Worm (Caenorhabditis elegans) whole organism, young adult: Measurements from ENCODE around the gene R10E4.9.

Source experiments
- B0035.1 ChIP-seq: sonication (generic microtip); optimal IDR thresholded peaks from 2 replicates; lab custom pipeline; 2016; ENCODE audit warnings: missing genetic modification characterization, mild to moderate bottlenecking, missing compliant biosample characterization, missing genotype, missing genetic modification reagents
- F22D6.2 ChIP-seq: sonication (generic microtip); optimal IDR thresholded peaks from 2 replicates; lab custom pipeline; 2016; ENCODE audit warnings: mild to moderate bottlenecking, missing genetic modification characterization, missing compliant biosample characterization
- F57C9.4 ChIP-seq: sonication (generic microtip); optimal IDR thresholded peaks from 2 replicates; lab custom pipeline; 2017; ENCODE audit warnings: mild to moderate bottlenecking, missing genetic modification characterization, missing compliant biosample characterization
- bed-2 ChIP-seq: fragments of 200-800 bp; sonication (Bioruptor generic); IDR thresholded peaks from 2 replicates; pipeline ENCODE4 v1.3.6; 2022; ENCODE audit warnings: missing genetic modification reagents, missing genetic modification characterization, missing compliant biosample characterization
- ceh-100 ChIP-seq: fragments of 200-800 bp; sonication (Bioruptor generic); IDR thresholded peaks from 2 replicates; pipeline ENCODE4 v1.3.6; 2022; ENCODE audit warnings: missing genetic modification reagents, missing genetic modification characterization, missing compliant biosample characterization
- dpl-1 ChIP-seq: fragments of 150-350 bp; optimal IDR thresholded peaks from 2 replicates; lab custom pipeline; 2014; ENCODE audit warnings: missing biosample characterization, missing genetic modification reagents, missing genetic modification characterization
- lsl-1 ChIP-seq: fragments of 200-800 bp; sonication (Bioruptor generic); optimal IDR thresholded peaks from 2 replicates; lab custom pipeline; 2018; ENCODE audit warnings: mild to moderate bottlenecking, missing genetic modification characterization, moderate library complexity, missing compliant biosample characterization
- madf-6 ChIP-seq: fragments of 200-800 bp; sonication (Bioruptor generic); IDR thresholded peaks from 2 replicates; pipeline ENCODE4 v1.3.6; 2022; ENCODE audit warnings: missing genetic modification reagents, missing genetic modification characterization, missing compliant biosample characterization
- mcd-1 ChIP-seq: fragments of 200-800 bp; sonication (Bioruptor generic); IDR thresholded peaks from 2 replicates; pipeline ENCODE4 v1.3.6; 2022; ENCODE audit warnings: missing genetic modification reagents, missing genetic modification characterization, missing compliant biosample characterization
- pha-4 ChIP-seq: fragments of 150-350 bp; sonication (generic microtip); optimal IDR thresholded peaks from 2 replicates; lab custom pipeline; 2014; ENCODE audit warnings: missing biosample characterization, missing genetic modification reagents, missing genetic modification characterization
- sea-2 ChIP-seq: fragments of 200-800 bp; sonication (Bioruptor generic); IDR thresholded peaks from 2 replicates; pipeline ENCODE4 v1.3.6; 2022; ENCODE audit warnings: missing genetic modification characterization, missing compliant biosample characterization
- unc-62 ChIP-seq: fragments of 150-350 bp; optimal IDR thresholded peaks from 2 replicates; lab custom pipeline; 2014; ENCODE audit warnings: missing biosample characterization, missing genetic modification reagents, missing genetic modification characterization
- ztf-28 ChIP-seq: fragments of 200-800 bp; sonication (Bioruptor generic); IDR thresholded peaks from 2 replicates; pipeline ENCODE4 v1.3.6; 2022; ENCODE audit warnings: missing genetic modification reagents, missing genetic modification characterization, missing compliant biosample characterization

DNA sequence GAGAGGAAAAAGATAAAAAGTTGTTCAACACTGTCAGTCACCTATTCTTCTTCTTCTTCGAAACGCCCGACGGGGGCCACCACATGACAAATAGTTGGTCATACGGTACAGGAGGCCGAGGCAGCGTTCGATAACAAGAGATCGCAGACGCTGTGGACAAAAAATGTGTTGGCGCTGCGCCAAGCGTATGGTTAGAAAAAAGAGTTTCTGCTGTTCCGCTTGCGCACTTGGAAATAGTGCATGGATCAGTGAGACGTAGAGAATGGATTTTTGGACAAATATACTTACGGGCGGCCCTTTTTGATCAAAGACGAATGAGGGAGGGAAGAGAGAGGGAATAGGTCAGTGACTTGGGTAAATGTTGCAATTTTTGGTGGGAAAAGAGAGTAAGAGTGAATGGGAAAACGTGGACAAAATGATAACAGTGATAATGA, 17.4 kb downstream of the R10E4.9 start:
- TF ChIP-seq B0035.1 (tag; lab: Kevin White, UChicago): no peak
- TF ChIP-seq ztf-28 (GFP tag; lab: Robert Waterston, UW): no peak
- TF ChIP-seq lsl-1 (GFP tag; lab: Kevin White, UChicago): no peak
- TF ChIP-seq F57C9.4 (tag; lab: Kevin White, UChicago): no peak
- TF ChIP-seq F22D6.2 (tag; lab: Kevin White, UChicago): peak; percentile 14
- TF ChIP-seq ceh-100 (GFP tag; lab: Robert Waterston, UW): no peak
- TF ChIP-seq unc-62 (GFP tag; lab: Kevin White, UChicago): peak; percentile 35
- peak; percentile 61 for TF ChIP-seq mcd-1
- TF ChIP-seq bed-2: no peak
- peak; percentile 57 for TF ChIP-seq pha-4 (tag; lab: Kevin White, UChicago)
- TF ChIP-seq madf-6 (GFP tag; lab: Robert Waterston, UW): no peak
- no peak for TF ChIP-seq sea-2 (GFP tag; lab: Robert Waterston, UW)
- no peak for TF ChIP-seq dpl-1 (GFP tag; lab: Kevin White, UChicago)
